Fruit fly (Drosophila melanogaster) whole organism, embryonic: Measurements from ENCODE around the gene CG32276.
A peak's percentile ranks its signal among the peaks of the same experiment; 100 is the strongest.

ENCODE experiments used
- Atf3 ChIP-seq: fragments of 200-800 bp; sonication (Bioruptor generic); optimal IDR thresholded peaks from 3 replicates; lab custom pipeline; 2016; ENCODE audit warnings: missing biosample characterization, missing genetic modification characterization
- BEAF-32 ChIP-seq: fragments of 200-800 bp; sonication (Bioruptor generic); optimal IDR thresholded peaks from 3 replicates; lab custom pipeline; 2017; ENCODE audit warnings: missing biosample characterization, missing genetic modification characterization, mild to moderate bottlenecking, moderate library complexity, missing genetic modification reagents
- CG10979 ChIP-seq: fragments of 200-800 bp; sonication (Bioruptor generic); optimal IDR thresholded peaks from 2 replicates; lab custom pipeline; 2018; ENCODE audit warnings: missing biosample characterization, mild to moderate bottlenecking, missing genetic modification characterization, moderate library complexity
- CG11398 ChIP-seq: fragments of 200-800 bp; sonication (Bioruptor generic); optimal IDR thresholded peaks from 2 replicates; lab custom pipeline; 2016; ENCODE audit warnings: missing biosample characterization, missing genetic modification characterization
- CG12071 ChIP-seq: fragments of 200-800 bp; sonication (Bioruptor generic); optimal IDR thresholded peaks from 3 replicates; lab custom pipeline; 2018; ENCODE audit warnings: missing biosample characterization, mild to moderate bottlenecking, missing genetic modification characterization
- CG13775 ChIP-seq: fragments of 200-800 bp; sonication (Bioruptor generic); optimal IDR thresholded peaks from 3 replicates; lab custom pipeline; 2017; ENCODE audit warnings: missing biosample characterization, mild to moderate bottlenecking, missing genetic modification characterization
- CG17802 ChIP-seq: fragments of 200-800 bp; sonication (Bioruptor generic); optimal IDR thresholded peaks from 2 replicates; lab custom pipeline; 2018; ENCODE audit warnings: missing biosample characterization, mild to moderate bottlenecking, missing genetic modification characterization, moderate library complexity
- CG18011 ChIP-seq: fragments of 200-800 bp; sonication (Bioruptor generic); optimal IDR thresholded peaks from 2 replicates; lab custom pipeline; 2017; ENCODE audit warnings: missing biosample characterization, missing genetic modification characterization, mild to moderate bottlenecking, moderate library complexity, missing genotype
- CG18476 ChIP-seq: fragments of 200-800 bp; sonication (Bioruptor generic); optimal IDR thresholded peaks from 2 replicates; lab custom pipeline; 2016; ENCODE audit warnings: missing biosample characterization, mild to moderate bottlenecking, missing genetic modification characterization
- CG2116 ChIP-seq: fragments of 200-800 bp; sonication (Bioruptor generic); optimal IDR thresholded peaks from 3 replicates; lab custom pipeline; 2018; ENCODE audit warnings: missing biosample characterization, mild to moderate bottlenecking, missing genetic modification characterization
- CG30020 ChIP-seq: fragments of 200-800 bp; optimal IDR thresholded peaks from 2 replicates; lab custom pipeline; 2019; ENCODE audit warnings: missing biosample characterization, mild to moderate bottlenecking, missing genetic modification characterization, moderate library complexity
- CG30403 ChIP-seq: fragments of 200-800 bp; sonication (Bioruptor generic); optimal IDR thresholded peaks from 3 replicates; lab custom pipeline; 2016; ENCODE audit warnings: missing biosample characterization, missing genetic modification characterization
- CG3163 ChIP-seq: fragments of 200-800 bp; sonication (Bioruptor generic); optimal IDR thresholded peaks from 3 replicates; lab custom pipeline; 2016; ENCODE audit warnings: missing biosample characterization, missing genetic modification characterization
- CG3726 ChIP-seq: fragments of 200-800 bp; sonication (Bioruptor generic); IDR thresholded peaks from 3 replicates; pipeline ENCODE4, ENCODE4 v1.3.6; 2022; ENCODE audit warnings: missing biosample characterization, missing genetic modification characterization
- CG4424 ChIP-seq: fragments of 200-800 bp; sonication (Bioruptor generic); optimal IDR thresholded peaks from 3 replicates; lab custom pipeline; 2016; ENCODE audit warnings: missing biosample characterization, missing genetic modification characterization
- CG4854 ChIP-seq: fragments of 200-800 bp; sonication (Bioruptor generic); optimal IDR thresholded peaks from 2 replicates; lab custom pipeline; 2016; ENCODE audit warnings: missing biosample characterization, missing genetic modification characterization, inconsistent platforms
- CG5180 ChIP-seq: fragments of 200-800 bp; sonication (Bioruptor generic); optimal IDR thresholded peaks from 3 replicates; lab custom pipeline; 2017; ENCODE audit warnings: missing biosample characterization, missing genetic modification characterization, mild to moderate bottlenecking, moderate library complexity, missing genetic modification reagents
- CG6272 ChIP-seq: fragments of 200-800 bp; sonication (Bioruptor generic); IDR thresholded peaks from 2 replicates; pipeline ENCODE4 v1.3.6; 2022; ENCODE audit warnings: missing biosample characterization, missing genetic modification characterization
- CG7271 ChIP-seq: fragments of 200-800 bp; sonication (Bioruptor generic); optimal IDR thresholded peaks from 2 replicates; lab custom pipeline; 2018; ENCODE audit warnings: missing biosample characterization, mild to moderate bottlenecking, missing genetic modification characterization, moderate library complexity
- CG8765 ChIP-seq: fragments of 200-800 bp; sonication (Bioruptor generic); IDR thresholded peaks from 2 replicates; pipeline ENCODE4 v1.3.6; 2022; ENCODE audit warnings: missing biosample characterization, missing genetic modification characterization
- CG9932 ChIP-seq: fragments of 200-800 bp; sonication (Bioruptor generic); IDR thresholded peaks from 2 replicates; pipeline ENCODE4 v1.3.6; 2022; ENCODE audit warnings: missing biosample characterization, missing genetic modification characterization
- Camta ChIP-seq: fragments of 200-800 bp; sonication (Bioruptor generic); optimal IDR thresholded peaks from 2 replicates; lab custom pipeline; 2016; ENCODE audit warnings: missing biosample characterization, missing genetic modification characterization
- Dll ChIP-seq: fragments of 200-800 bp; sonication (Bioruptor generic); IDR thresholded peaks from 4 replicates; pipeline ENCODE4 v1.3.6; 2022; ENCODE audit warnings: missing biosample characterization, missing genetic modification characterization; ENCODE audit not compliant: partially characterized antibody
- Hmr ChIP-seq: fragments of 200-800 bp; sonication (Bioruptor generic); optimal IDR thresholded peaks from 3 replicates; lab custom pipeline; 2017; ENCODE audit warnings: mild to moderate bottlenecking, missing biosample characterization, missing genetic modification reagents, missing genetic modification characterization
- Hr39 ChIP-seq: fragments of >200 bp; optimal IDR thresholded peaks from 2 replicates; lab custom pipeline; 2017
- Max ChIP-seq: fragments of 200-800 bp; sonication (Bioruptor generic); optimal IDR thresholded peaks from 2 replicates; lab custom pipeline; 2016; ENCODE audit warnings: missing biosample characterization, mild to moderate bottlenecking, missing genetic modification characterization
- NFAT ChIP-seq: fragments of 200-800 bp; sonication (Bioruptor generic); IDR thresholded peaks from 2 replicates; pipeline ENCODE4 v1.3.6; 2022; ENCODE audit warnings: missing biosample characterization, missing genetic modification characterization
- NK7.1 ChIP-seq: fragments of 200-800 bp; sonication (Bioruptor generic); optimal IDR thresholded peaks from 3 replicates; lab custom pipeline; 2016; ENCODE audit warnings: missing biosample characterization, missing genetic modification characterization
- Ravus ChIP-seq: fragments of 200-800 bp; sonication (Bioruptor generic); IDR thresholded peaks from 2 replicates; pipeline ENCODE4 v1.3.6; 2022; ENCODE audit warnings: missing biosample characterization, missing genetic modification characterization
- Sin3A ChIP-seq: fragments of >200 bp; optimal IDR thresholded peaks from 2 replicates; lab custom pipeline; 2018
- Sox100B ChIP-seq: fragments of 200-800 bp; sonication (Bioruptor generic); optimal IDR thresholded peaks from 3 replicates; lab custom pipeline; 2018; ENCODE audit warnings: missing biosample characterization, mild to moderate bottlenecking, missing genetic modification characterization
- ac ChIP-seq: fragments of 200-800 bp; sonication (Bioruptor generic); optimal IDR thresholded peaks from 3 replicates; lab custom pipeline; 2017; ENCODE audit warnings: missing biosample characterization, mild to moderate bottlenecking, missing genetic modification characterization
- al ChIP-seq: fragments of 200-800 bp; sonication (Bioruptor generic); IDR thresholded peaks from 2 replicates; pipeline ENCODE4 v1.3.6; 2022; ENCODE audit warnings: missing biosample characterization, missing genetic modification characterization
- btn ChIP-seq: fragments of 200-800 bp; sonication (Bioruptor generic); optimal IDR thresholded peaks from 2 replicates; lab custom pipeline; 2016; ENCODE audit warnings: missing biosample characterization, missing genetic modification characterization
- chn ChIP-seq: fragments of 200-800 bp; sonication (Bioruptor generic); optimal IDR thresholded peaks from 2 replicates; lab custom pipeline; 2016; ENCODE audit warnings: missing biosample characterization, missing genetic modification characterization
- crc ChIP-seq: fragments of 200-800 bp; sonication (Bioruptor generic); optimal IDR thresholded peaks from 2 replicates; lab custom pipeline; 2016; ENCODE audit warnings: missing biosample characterization, missing genetic modification characterization
- dan ChIP-seq: fragments of 200-800 bp; sonication (Bioruptor generic); IDR thresholded peaks from 2 replicates; pipeline ENCODE4 v1.3.6; 2022; ENCODE audit warnings: missing biosample characterization, missing genetic modification characterization
- dati ChIP-seq: fragments of 200-800 bp; sonication (Bioruptor generic); IDR thresholded peaks from 2 replicates; pipeline ENCODE4 v1.3.6; 2022; ENCODE audit warnings: missing biosample characterization, missing genetic modification characterization
- dimm ChIP-seq: fragments of 200-800 bp; sonication (Bioruptor generic); IDR thresholded peaks from 2 replicates; pipeline ENCODE4 v1.3.6; 2022; ENCODE audit warnings: missing biosample characterization, missing genetic modification characterization
- en ChIP-seq: fragments of 200-800 bp; sonication (Bioruptor generic); optimal IDR thresholded peaks from 2 replicates; lab custom pipeline; 2016; ENCODE audit warnings: missing biosample characterization, missing genetic modification characterization
- fd96Cb ChIP-seq: fragments of 200-800 bp; sonication (Bioruptor generic); optimal IDR thresholded peaks from 2 replicates; lab custom pipeline; 2018; ENCODE audit warnings: missing biosample characterization, mild to moderate bottlenecking, missing genetic modification characterization, moderate library complexity
- h ChIP-seq: fragments of >200 bp; optimal IDR thresholded peaks from 2 replicates; lab custom pipeline; 2017
- her ChIP-seq: fragments of 200-800 bp; sonication (Bioruptor generic); optimal IDR thresholded peaks from 2 replicates; lab custom pipeline; 2016; ENCODE audit warnings: missing biosample characterization, missing genetic modification characterization
- lab ChIP-seq: fragments of 200-800 bp; sonication (Bioruptor generic); optimal IDR thresholded peaks from 3 replicates; lab custom pipeline; 2017; ENCODE audit warnings: missing biosample characterization, missing genetic modification characterization, mild to moderate bottlenecking, moderate library complexity, missing genetic modification reagents
- lbe ChIP-seq: fragments of 200-800 bp; sonication (Bioruptor generic); optimal IDR thresholded peaks from 2 replicates; lab custom pipeline; 2016; ENCODE audit warnings: missing biosample characterization, mild to moderate bottlenecking, missing genetic modification characterization
- peb ChIP-seq: fragments of 200-800 bp; sonication (Bioruptor generic); IDR thresholded peaks from 2 replicates; pipeline ENCODE4 v1.3.6; 2022; ENCODE audit warnings: missing biosample characterization, missing genetic modification characterization
- phol ChIP-seq: fragments of 200-800 bp; sonication (Bioruptor generic); optimal IDR thresholded peaks from 3 replicates; lab custom pipeline; 2018; ENCODE audit warnings: missing biosample characterization, mild to moderate bottlenecking, missing genetic modification characterization, moderate library complexity
- sim ChIP-seq: fragments of 200-800 bp; sonication (Bioruptor generic); IDR thresholded peaks from 2 replicates; pipeline ENCODE4 v1.3.6; 2022; ENCODE audit warnings: missing biosample characterization, missing genetic modification characterization
- tna ChIP-seq: fragments of 200-800 bp; sonication (Bioruptor generic); IDR thresholded peaks from 2 replicates; pipeline ENCODE4 v1.3.6; 2022; ENCODE audit warnings: missing biosample characterization, missing genetic modification characterization; ENCODE audit not compliant: partially characterized antibody
- zen ChIP-seq: fragments of 200-800 bp; sonication (Bioruptor generic); optimal IDR thresholded peaks from 3 replicates; lab custom pipeline; 2018; ENCODE audit warnings: missing biosample characterization, mild to moderate bottlenecking, missing genetic modification characterization, moderate library complexity

The CG32276 gene

DNA sequence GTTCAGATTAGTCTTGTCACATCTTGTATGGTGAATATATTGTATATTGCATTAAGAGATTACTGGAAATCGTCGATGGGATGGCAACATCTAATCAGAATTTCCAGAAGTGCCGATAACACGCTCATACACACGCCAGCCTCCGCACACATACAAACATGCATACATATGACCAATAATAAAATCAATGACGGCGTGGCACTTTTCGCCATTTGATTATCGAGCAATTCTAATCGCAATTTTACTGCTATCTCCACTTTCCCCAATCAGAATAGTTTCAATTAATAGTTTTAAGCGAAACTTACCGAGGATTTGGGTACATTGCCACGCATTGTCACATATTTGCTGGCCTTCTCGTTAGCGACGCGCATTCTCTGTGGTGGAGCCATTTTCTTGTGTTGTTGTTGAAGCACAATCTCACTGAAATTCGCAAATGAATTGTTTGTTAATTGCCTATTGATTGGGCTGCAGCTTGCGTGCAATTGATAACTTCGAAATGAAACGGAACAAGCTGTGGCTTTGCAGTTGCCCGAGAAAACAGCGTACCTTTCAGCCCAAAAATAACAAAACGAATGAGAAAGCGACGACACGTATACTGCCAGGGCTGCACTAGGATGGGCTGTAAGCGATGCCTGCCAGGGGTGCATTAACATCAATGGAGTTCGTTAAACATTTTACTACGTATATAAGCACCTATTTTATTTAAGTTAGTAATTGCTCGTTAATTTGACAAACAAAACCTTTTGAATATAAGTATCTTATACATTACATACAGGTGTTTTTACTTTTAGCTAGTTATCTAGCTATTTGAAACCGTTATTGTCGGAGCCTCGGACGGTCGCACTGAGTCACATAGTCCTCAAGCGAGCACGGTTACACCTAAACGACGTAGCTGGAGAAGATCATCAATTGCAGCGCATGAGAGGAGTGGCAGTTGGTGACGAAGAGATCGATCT lies at the start of gene CG32276, which contains the start of gene gry (continued):
- TF ChIP-seq dati (GFP tag; lab: Robert Waterston, UW) (peak; percentile 48; the same call in 1 of the 2 replicates), BEAF-32 (peak; percentile 67), phol (peak; percentile 90), CG18476 (GFP tag; lab: Kevin White, UChicago) (peak; percentile 71), Dll (peak; percentile 43; the same call in 1 of the 4 replicates), Camta (GFP tag; lab: Kevin White, UChicago) (peak; percentile 42), en (peak; percentile 53), CG11398 (GFP tag; lab: Kevin White, UChicago) (no peak), CG13775 (GFP tag; lab: Kevin White, UChicago) (peak; percentile 80), CG4854 (GFP tag; lab: Kevin White, UChicago) (no peak), CG10979 (tag; lab: Kevin White, UChicago) (peak; percentile 71), CG30020 (tag; lab: Kevin White, UChicago) (peak; percentile 78), chn (GFP tag; lab: Kevin White, UChicago) (peak; percentile 77), zen (tag; lab: Kevin White, UChicago) (peak; percentile 69), Sox100B (no peak), al (GFP tag; lab: Robert Waterston, UW) (peak; percentile 73), CG8765 (peak; percentile 71), Ravus (no peak), CG17802 (tag; lab: Kevin White, UChicago) (no peak), CG7271 (tag; lab: Kevin White, UChicago) (peak; percentile 8), dimm (no peak), lbe (GFP tag; lab: Kevin White, UChicago) (peak; percentile 73), CG18011 (GFP tag; lab: Kevin White, UChicago) (peak; percentile 49), CG3726 (GFP tag; lab: Robert Waterston, UW) (0 out of 3 replicates have a peak, but pooled peaks have one; percentile 55), CG5180 (GFP tag; lab: Kevin White, UChicago) (no peak), fd96Cb (tag; lab: Kevin White, UChicago) (peak; percentile 57), Hmr (GFP tag; lab: Kevin White, UChicago) (peak; percentile 76), lab (peak; percentile 87), NK7.1 (peak; percentile 33), dan (GFP tag; lab: Robert Waterston, UW) (no peak), btn (GFP tag; lab: Kevin White, UChicago) (peak; percentile 58), Max (GFP tag; lab: Kevin White, UChicago) (peak; percentile 88), CG2116 (GFP tag; lab: Kevin White, UChicago) (peak; percentile 93), Sin3A (lab: Kevin White, UChicago) (peak; percentile 92), Hr39 (lab: Kevin White, UChicago) (no peak), CG9932 (GFP tag; lab: Robert Waterston, UW) (peak; percentile 88), CG3163 (GFP tag; lab: Kevin White, UChicago) (peak; percentile 61), ac (no peak), NFAT (GFP tag; lab: Robert Waterston, UW) (peak; percentile 75), peb (GFP tag; lab: Robert Waterston, UW) (no peak), CG12071 (GFP tag; lab: Kevin White, UChicago) (no peak), her (GFP tag; lab: Kevin White, UChicago) (peak; percentile 71), sim (no peak), Atf3 (GFP tag; lab: Kevin White, UChicago) (peak; percentile 63), h (lab: Kevin White, UChicago) (no peak), tna (GFP tag; lab: Robert Waterston, UW) (no peak), CG6272 (GFP tag; lab: Robert Waterston, UW) (peak; percentile 48), CG30403 (GFP tag; lab: Kevin White, UChicago) (peak; percentile 84), CG4424 (GFP tag; lab: Kevin White, UChicago) (peak; percentile 85), crc (GFP tag; lab: Kevin White, UChicago) (peak; percentile 48)
